Worm (Caenorhabditis elegans): ENCODE results near the gene C28H8.3.

DNA sequence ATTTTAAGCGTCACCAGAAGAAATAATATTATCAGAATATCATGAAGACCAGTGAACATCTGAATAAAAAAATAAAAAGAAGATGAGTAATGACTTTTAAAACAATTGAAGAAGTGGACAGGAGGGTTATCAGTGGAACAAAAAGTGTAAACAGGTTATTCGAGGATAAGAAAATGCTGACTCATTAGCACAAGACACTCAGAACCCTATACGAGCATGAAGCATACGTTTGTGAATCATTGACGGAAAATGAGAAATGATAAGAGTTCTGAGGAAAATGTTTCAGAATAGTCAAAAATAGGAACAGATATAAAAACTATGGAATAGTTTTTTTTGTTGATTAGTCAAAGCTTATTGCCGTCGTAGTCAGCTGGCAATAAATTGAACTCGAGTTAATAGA is 24.4 kb downstream of the C28H8.3 start, which contains the start of gene zmp-1:
- TF ChIP-seq elt-2 (tag; optimal IDR thresholded peaks at IDR 0.05) (no peak), sptf-1 (tag; optimal IDR thresholded peaks at IDR 0.05) (no peak), nhr-76 (tag; optimal IDR thresholded peaks at IDR 0.05) (no peak), nhr-237 (tag; optimal IDR thresholded peaks at IDR 0.05) (no peak), lin-14 (GFP tag; optimal IDR thresholded peaks at IDR 0.05) (no peak), rnt-1 (tag; optimal IDR thresholded peaks at IDR 0.05) (no peak), mep-1 (tag; optimal IDR thresholded peaks at IDR 0.05) (no peak), elt-3 (tag; optimal IDR thresholded peaks at IDR 0.05) (no peak), nhr-77 (tag; optimal IDR thresholded peaks at IDR 0.05) (no peak), nhr-20 (tag; optimal IDR thresholded peaks at IDR 0.05) (no peak), unc-98 (GFP tag; IDR thresholded peaks at IDR 0.05) (no peak), fkh-10 (GFP tag; optimal IDR thresholded peaks at IDR 0.05) (no peak), ztf-11 (tag; optimal IDR thresholded peaks at IDR 0.05) (no peak), dpl-1 (GFP tag; optimal IDR thresholded peaks at IDR 0.05) (no peak)
